Fruit fly (Drosophila melanogaster) whole organism, embryonic: ENCODE data around the gene CG17572.

Experiments
- Aef1 ChIP-seq: fragments of 200-800 bp; sonication (Bioruptor generic); IDR thresholded peaks from 3 replicates; pipeline ENCODE4 v1.3.6; 2022; ENCODE audit warnings: missing biosample characterization, missing genetic modification characterization
- CG10959 ChIP-seq: fragments of 200-800 bp; sonication (Bioruptor generic); IDR thresholded peaks from 2 replicates; pipeline ENCODE4 v1.3.6; 2022; ENCODE audit warnings: missing biosample characterization, missing genetic modification characterization
- CG10979 ChIP-seq: fragments of 200-800 bp; sonication (Bioruptor generic); optimal IDR thresholded peaks from 2 replicates; lab custom pipeline; 2018; ENCODE audit warnings: missing biosample characterization, mild to moderate bottlenecking, missing genetic modification characterization, moderate library complexity
- CG17912 ChIP-seq: fragments of 200-800 bp; sonication (Bioruptor generic); optimal IDR thresholded peaks from 2 replicates; lab custom pipeline; 2018; ENCODE audit warnings: missing biosample characterization, mild to moderate bottlenecking, missing genetic modification characterization
- CG18262 ChIP-seq: fragments of 200-800 bp; optimal IDR thresholded peaks from 3 replicates; lab custom pipeline; 2019; ENCODE audit warnings: missing biosample characterization, mild to moderate bottlenecking, missing genetic modification characterization, moderate library complexity
- CG2678 ChIP-seq: fragments of 200-800 bp; sonication (Bioruptor generic); optimal IDR thresholded peaks from 3 replicates; lab custom pipeline; 2019; ENCODE audit warnings: missing biosample characterization, mild to moderate bottlenecking, missing genetic modification characterization, moderate library complexity
- CG2875 ChIP-seq: fragments of 200-800 bp; sonication (Bioruptor generic); optimal IDR thresholded peaks from 2 replicates; lab custom pipeline; 2017; ENCODE audit warnings: missing biosample characterization, mild to moderate bottlenecking, missing genetic modification characterization, missing genetic modification reagents
- CG31365 ChIP-seq: fragments of 200-800 bp; sonication (Bioruptor generic); optimal IDR thresholded peaks from 2 replicates; lab custom pipeline; 2018; ENCODE audit warnings: missing biosample characterization, mild to moderate bottlenecking, missing genetic modification characterization
- CG5245 ChIP-seq: fragments of 200-800 bp; sonication (Bioruptor generic); optimal IDR thresholded peaks from 3 replicates; lab custom pipeline; 2016; ENCODE audit warnings: missing biosample characterization, missing genetic modification characterization
- CG7357 ChIP-seq: fragments of 200-800 bp; sonication (Bioruptor generic); IDR thresholded peaks from 3 replicates; pipeline ENCODE4 v1.3.6; 2022; ENCODE audit warnings: missing biosample characterization, missing genetic modification characterization
- CG8089 ChIP-seq: fragments of 200-800 bp; sonication (Bioruptor generic); optimal IDR thresholded peaks from 3 replicates; lab custom pipeline; 2016; ENCODE audit warnings: missing biosample characterization, missing genetic modification characterization
- CG8281 ChIP-seq: fragments of 200-800 bp; sonication (Bioruptor generic); optimal IDR thresholded peaks from 2 replicates; lab custom pipeline; 2018; ENCODE audit warnings: missing biosample characterization, mild to moderate bottlenecking, missing genetic modification characterization, moderate library complexity
- CG9727 ChIP-seq: fragments of 200-800 bp; sonication (Bioruptor generic); optimal IDR thresholded peaks from 3 replicates; lab custom pipeline; 2017; ENCODE audit warnings: missing biosample characterization, mild to moderate bottlenecking, missing genetic modification characterization
- Chrac-16 ChIP-seq: fragments of 200-800 bp; sonication (Bioruptor generic); optimal IDR thresholded peaks from 3 replicates; lab custom pipeline; 2016; ENCODE audit warnings: missing biosample characterization, missing genetic modification characterization
- CoRest ChIP-seq: fragments of 200-800 bp; sonication (Bioruptor generic); optimal IDR thresholded peaks from 3 replicates; lab custom pipeline; 2018; ENCODE audit warnings: missing biosample characterization, mild to moderate bottlenecking, missing genetic modification characterization, moderate library complexity
- Dek ChIP-seq: fragments of 200-800 bp; sonication (Bioruptor generic); optimal IDR thresholded peaks from 3 replicates; lab custom pipeline; 2019; ENCODE audit warnings: missing biosample characterization, mild to moderate bottlenecking, missing genetic modification characterization, moderate library complexity
- E2f1 ChIP-seq: fragments of 200-800 bp; sonication (Bioruptor generic); IDR thresholded peaks from 2 replicates; pipeline ENCODE4 v1.3.6; 2022; ENCODE audit warnings: missing biosample characterization, missing genetic modification characterization
- ERR ChIP-seq: fragments of 200-800 bp; sonication (Bioruptor generic); optimal IDR thresholded peaks from 2 replicates; lab custom pipeline; 2016; ENCODE audit warnings: missing biosample characterization, missing genetic modification characterization
- Fer2 ChIP-seq: fragments of 200-800 bp; sonication (Bioruptor generic); optimal IDR thresholded peaks from 2 replicates; lab custom pipeline; 2018; ENCODE audit warnings: missing biosample characterization, mild to moderate bottlenecking, missing genetic modification characterization, moderate library complexity
- GATAe ChIP-seq: fragments of 200-800 bp; sonication (Bioruptor generic); conservative IDR thresholded peaks from 2 replicates; pipeline ENCODE4 v1.3.6; 2022; ENCODE audit warnings: missing biosample characterization, missing genetic modification characterization
- Gug ChIP-seq: fragments of 200-800 bp; sonication (Bioruptor generic); IDR thresholded peaks from 4 replicates; pipeline ENCODE4 v1.3.6; 2022; ENCODE audit warnings: missing biosample characterization, missing genetic modification characterization
- H2.0 ChIP-seq: fragments of 200-800 bp; sonication (Bioruptor generic); IDR thresholded peaks from 2 replicates; pipeline ENCODE4 v1.3.6; 2022; ENCODE audit warnings: missing biosample characterization, missing genetic modification characterization
- HLH3B ChIP-seq: fragments of 200-800 bp; sonication (Bioruptor generic); IDR thresholded peaks from 2 replicates; pipeline ENCODE4 v1.3.6; 2022; ENCODE audit warnings: missing biosample characterization, missing genetic modification characterization
- HLH4C ChIP-seq: fragments of 200-800 bp; sonication (Bioruptor generic); IDR thresholded peaks from 3 replicates; pipeline ENCODE4 v1.3.6; 2022; ENCODE audit warnings: missing biosample characterization, missing genetic modification characterization; ENCODE audit not compliant: partially characterized antibody
- Mad ChIP-seq: fragments of 200-800 bp; sonication (Bioruptor generic); optimal IDR thresholded peaks from 2 replicates; lab custom pipeline; 2016; ENCODE audit warnings: missing biosample characterization, missing genetic modification characterization
- NK7.1 ChIP-seq: fragments of 200-800 bp; sonication (Bioruptor generic); optimal IDR thresholded peaks from 3 replicates; lab custom pipeline; 2016; ENCODE audit warnings: missing biosample characterization, missing genetic modification characterization
- Scr ChIP-seq: fragments of 200-800 bp; sonication (Bioruptor generic); IDR thresholded peaks from 2 replicates; pipeline ENCODE4 v1.3.6; 2022; ENCODE audit warnings: missing biosample characterization, missing genetic modification characterization; ENCODE audit not compliant: partially characterized antibody
- Six4 ChIP-seq: fragments of 200-800 bp; sonication (Bioruptor generic); optimal IDR thresholded peaks from 2 replicates; lab custom pipeline; 2016; ENCODE audit warnings: missing biosample characterization, missing genetic modification characterization
- Sox100B ChIP-seq: fragments of 200-800 bp; sonication (Bioruptor generic); optimal IDR thresholded peaks from 3 replicates; lab custom pipeline; 2018; ENCODE audit warnings: missing biosample characterization, mild to moderate bottlenecking, missing genetic modification characterization
- Sry-δ ChIP-seq: fragments of 200-800 bp; sonication (Bioruptor generic); optimal IDR thresholded peaks from 2 replicates; lab custom pipeline; 2016; ENCODE audit warnings: missing biosample characterization, missing genetic modification characterization
- Stat92E ChIP-seq, 3 experiments: fragments of >200 bp in 2 of 3; fragments of 200-800 bp in 1 of 3; sonication (Bioruptor generic) in 1 of 3; optimal IDR thresholded peaks; 2 replicates each; lab custom pipeline; 2017 to 2019; ENCODE audit warnings: missing biosample characterization in 3 of 3, missing genetic modification characterization in 3 of 3, mild to moderate bottlenecking in 1 of 3, moderate library complexity in 1 of 3
- YL-1 ChIP-seq: fragments of 200-800 bp; sonication (Bioruptor generic); optimal IDR thresholded peaks from 3 replicates; lab custom pipeline; 2017; ENCODE audit warnings: missing biosample characterization, mild to moderate bottlenecking, missing genetic modification characterization
- br ChIP-seq: fragments of >200 bp; optimal IDR thresholded peaks from 2 replicates; lab custom pipeline; 2017
- cato ChIP-seq: fragments of 200-800 bp; sonication (Bioruptor generic); optimal IDR thresholded peaks from 2 replicates; lab custom pipeline; 2016; ENCODE audit warnings: missing biosample characterization, missing genetic modification characterization, borderline replicate concordance
- crp ChIP-seq, 2 experiments: fragments of 200-800 bp; sonication (Bioruptor generic); optimal IDR thresholded peaks; 2 replicates in 1 of 2; 3 replicates in 1 of 2; lab custom pipeline; 2017; ENCODE audit warnings: missing biosample characterization in 2 of 2, missing genetic modification characterization in 2 of 2, mild to moderate bottlenecking in 1 of 2, moderate library complexity in 1 of 2
- cwo ChIP-seq: fragments of 200-800 bp; sonication (Bioruptor generic); optimal IDR thresholded peaks from 3 replicates; lab custom pipeline; 2017; ENCODE audit warnings: missing biosample characterization, missing genetic modification characterization, mild to moderate bottlenecking, moderate library complexity, missing genetic modification reagents
- ham ChIP-seq: fragments of 200-800 bp; sonication (Bioruptor generic); IDR thresholded peaks from 2 replicates; pipeline ENCODE4 v1.3.6; 2022; ENCODE audit warnings: missing biosample characterization, missing genetic modification characterization
- lov ChIP-seq, 2 experiments: fragments of 200-800 bp in 1 of 2; fragments of >200 bp in 1 of 2; sonication (Bioruptor generic) in 1 of 2; IDR thresholded peaks in 1 of 2; optimal IDR thresholded peaks in 1 of 2; 2 replicates in 1 of 2; 3 replicates in 1 of 2; pipeline versions ENCODE4 v1.3.6 to Lab custom; 2017 to 2022; ENCODE audit warnings: missing biosample characterization in 1 of 2, missing genetic modification characterization in 1 of 2
- org-1 ChIP-seq: fragments of 200-800 bp; sonication (Bioruptor generic); optimal IDR thresholded peaks from 2 replicates; lab custom pipeline; 2017; ENCODE audit warnings: missing biosample characterization, missing genetic modification characterization
- prd ChIP-seq, 3 experiments: fragments of >200 bp in 2 of 3; fragments of 200-800 bp in 1 of 3; sonication (Bioruptor generic) in 1 of 3; optimal IDR thresholded peaks in 2 of 3; IDR thresholded peaks in 1 of 3; 2 replicates in 2 of 3; 3 replicates in 1 of 3; pipeline versions ENCODE4 v1.3.6 to Lab custom; 2017 to 2022; ENCODE audit warnings: missing biosample characterization in 1 of 3, missing genetic modification characterization in 1 of 3
- sens ChIP-seq: fragments of 200-800 bp; sonication (Bioruptor generic); peaks from one replicate; lab custom pipeline; 2016; ENCODE audit warnings: missing biosample characterization, missing genetic modification characterization
- stc ChIP-seq: fragments of 200-800 bp; sonication (Bioruptor generic); IDR thresholded peaks from 2 replicates; pipeline ENCODE4 v1.3.6; 2022; ENCODE audit warnings: missing biosample characterization, missing genetic modification characterization
- stwl ChIP-seq: fragments of 200-800 bp; sonication (Bioruptor generic); optimal IDR thresholded peaks from 3 replicates; lab custom pipeline; 2018; ENCODE audit warnings: missing biosample characterization, mild to moderate bottlenecking, missing genetic modification characterization, moderate library complexity
- tgo ChIP-seq: fragments of 200-800 bp; sonication (Bioruptor generic); IDR thresholded peaks from 3 replicates; pipeline ENCODE4 v1.3.6; 2022; ENCODE audit warnings: missing biosample characterization, missing genetic modification characterization
- tll ChIP-seq, 2 experiments: fragments of 200-800 bp in 1 of 2; fragments of >200 bp in 1 of 2; sonication (Bioruptor generic) in 1 of 2; optimal IDR thresholded peaks; 2 replicates each; lab custom pipeline; 2017 to 2019; ENCODE audit warnings: missing biosample characterization in 2 of 2, missing genetic modification characterization in 2 of 2, mild to moderate bottlenecking in 1 of 2, moderate library complexity in 1 of 2
- unc-4 ChIP-seq: fragments of 200-800 bp; sonication (Bioruptor generic); IDR thresholded peaks from 2 replicates; pipeline ENCODE4 v1.3.6; 2022; ENCODE audit warnings: missing biosample characterization, missing genetic modification characterization; ENCODE audit not compliant: partially characterized antibody
- vnd ChIP-seq: fragments of 200-800 bp; sonication (Bioruptor generic); IDR thresholded peaks from 3 replicates; pipeline ENCODE4 v1.3.6; 2022; ENCODE audit warnings: missing biosample characterization, missing genetic modification characterization; ENCODE audit not compliant: partially characterized antibody
- wdn ChIP-seq: fragments of 200-800 bp; sonication (Bioruptor generic); IDR thresholded peaks from 2 replicates; pipeline ENCODE4 v1.3.6; 2022; ENCODE audit warnings: missing biosample characterization, missing genetic modification characterization

Gene CG17572

dm6 chr2L:19045111-19045560 is 28.8 kb downstream of the CG17572 start, which contains the start of the genes Ttc19 and Acn (continued):
- TF ChIP-seq stwl (tag; lab: Kevin White, UChicago) (peak; percentile 82), Chrac-16 (GFP tag; lab: Kevin White, UChicago) (peak; percentile 82), prd (optimal IDR thresholded peaks at IDR 0.05; lab: Kevin White, UChicago) (no peak), prd (GFP tag; IDR thresholded peaks at IDR 0.05; lab: Robert Waterston, UW) (peak; percentile 89), vnd (GFP tag; lab: Robert Waterston, UW) (peak; percentile 96), HLH3B (GFP tag; lab: Robert Waterston, UW) (peak; percentile 75), unc-4 (GFP tag; lab: Robert Waterston, UW) (peak; percentile 92), Dek (tag; lab: Kevin White, UChicago) (peak; percentile 82), br (lab: Kevin White, UChicago) (no peak), CoRest (tag; lab: Kevin White, UChicago) (peak; percentile 88), CG8089 (GFP tag; lab: Kevin White, UChicago) (peak; percentile 81), E2f1 (GFP tag; lab: Robert Waterston, UW) (peak; percentile 62), cato (GFP tag; lab: Kevin White, UChicago) (peak; percentile 68), Sry-δ (peak; percentile 98), CG17912 (GFP tag; lab: Kevin White, UChicago) (peak; percentile 59), tgo (GFP tag; lab: Robert Waterston, UW) (peak; percentile 86), HLH4C (GFP tag; lab: Robert Waterston, UW) (peak; percentile 92), lov (optimal IDR thresholded peaks at IDR 0.05; lab: Kevin White, UChicago) (no peak), lov (GFP tag; IDR thresholded peaks at IDR 0.05; lab: Robert Waterston, UW) (peak; percentile 71; the same call in 2 of the 3 replicates), tll (GFP tag; optimal IDR thresholded peaks at IDR 0.05; lab: Kevin White, UChicago) (no peak), crp (GFP tag; optimal IDR thresholded peaks at IDR 0.05; lab: Kevin White, UChicago) (peak in 1 of 2 experiments; percentile 58), CG8281 (tag; lab: Kevin White, UChicago) (peak; percentile 98), Aef1 (GFP tag; lab: Robert Waterston, UW) (peak; percentile 85), ham (GFP tag; lab: Robert Waterston, UW) (peak; percentile 74; the same call in 1 of the 2 replicates), Scr (GFP tag; lab: Robert Waterston, UW) (peak; percentile 98), YL-1 (GFP tag; lab: Kevin White, UChicago) (peak; percentile 91), CG31365 (tag; lab: Kevin White, UChicago) (no peak), CG2678 (peak; percentile 85), Gug (GFP tag; lab: Robert Waterston, UW) (peak; percentile 83; the same call in 3 of the 4 replicates), Stat92E (GFP tag; optimal IDR thresholded peaks at IDR 0.05; lab: Kevin White, UChicago) (peak in 1 of 3 experiments; percentile 8), CG2875 (GFP tag; lab: Kevin White, UChicago) (peak; percentile 65), Fer2 (tag; lab: Kevin White, UChicago) (peak; percentile 71), CG9727 (GFP tag; lab: Kevin White, UChicago) (peak; percentile 86), ERR (GFP tag; lab: Kevin White, UChicago) (peak; percentile 73), sens (peak; percentile 98), CG5245 (GFP tag; lab: Kevin White, UChicago) (peak; percentile 61), stc (GFP tag; lab: Robert Waterston, UW) (peak; percentile 77), CG7357 (GFP tag; lab: Robert Waterston, UW) (peak; percentile 49; the same call in 1 of the 3 replicates), cwo (GFP tag; lab: Kevin White, UChicago) (peak; percentile 59), Six4 (GFP tag; lab: Kevin White, UChicago) (peak; percentile 74), CG18262 (tag; lab: Kevin White, UChicago) (peak; percentile 82), GATAe (peak; percentile 42; the same call in 1 of the 2 replicates), CG10959 (GFP tag; lab: Robert Waterston, UW) (peak; percentile 74), org-1 (GFP tag; lab: Kevin White, UChicago) (no peak), NK7.1 (GFP tag; lab: Kevin White, UChicago) (peak; percentile 68), Mad (GFP tag; lab: Kevin White, UChicago) (peak; percentile 81), CG10979 (tag; lab: Kevin White, UChicago) (peak; percentile 77), wdn (peak; percentile 83), Sox100B (no peak), H2.0 (GFP tag; lab: Robert Waterston, UW) (peak; percentile 84)
